Worm (Caenorhabditis elegans): Measurements from ENCODE around the gene F11D5.1.

- TF ChIP-seq ref-1 (GFP tag; conservative IDR thresholded peaks at IDR 0.05) (no peak), ztf-29 (GFP tag; IDR thresholded peaks at IDR 0.05) (no peak), cog-1 (tag; optimal IDR thresholded peaks at IDR 0.05) (no peak), ztf-23 (GFP tag; IDR thresholded peaks at IDR 0.05) (no peak), tab-1 (GFP tag; IDR thresholded peaks at IDR 0.05) (no peak), klf-2 (GFP tag; conservative IDR thresholded peaks at IDR 0.05) (no peak), T22C8.4 (GFP tag; IDR thresholded peaks at IDR 0.05) (no peak)
These were observed 36.5 kb downstream of the F11D5.1 start for ce11 chrX:3369442-3369841.
